Worm (Caenorhabditis elegans): ENCODE data around the gene cest-1.2.

DNA sequence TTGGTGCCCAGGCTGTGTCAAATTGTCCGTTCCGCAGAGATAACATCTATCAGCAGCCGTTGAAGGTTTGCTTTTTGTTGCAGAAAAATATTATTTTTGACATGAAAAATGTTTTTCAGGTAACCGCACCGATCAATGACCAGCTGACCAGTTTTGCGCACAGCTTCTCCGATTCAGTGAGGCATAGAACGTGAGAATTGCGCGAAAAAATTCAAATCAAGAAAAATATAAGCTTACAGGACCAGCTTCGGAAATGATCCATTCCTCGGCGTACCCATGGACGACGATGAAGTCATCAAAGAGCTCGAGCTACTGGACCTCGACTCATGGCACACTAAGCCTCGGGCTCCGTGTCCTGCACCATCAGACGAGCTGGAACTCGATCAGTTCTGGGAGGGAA is 33.9 kb upstream of the cest-1.2 start:
- TF ChIP-seq ama-1 (optimal IDR thresholded peaks at IDR 0.05), result peak; percentile 40
- TF ChIP-seq mdl-1 (tag; optimal IDR thresholded peaks at IDR 0.05), result no peak
